Fruit fly (Drosophila melanogaster): ENCODE results near the gene CG14820.
A peak's percentile ranks its signal among the peaks of the same experiment; 100 is the strongest.

CG14820 gene

dm6 chr3L:6932626-6933025 is at the start of gene CG14820:
CG14820 (plus strand) TSS chr3L:6932926.
- TF ChIP-seq salr (GFP tag; optimal IDR thresholded peaks at IDR 0.05) (no peak), Blimp-1 (GFP tag; optimal IDR thresholded peaks at IDR 0.05) (no peak), eg (GFP tag; IDR thresholded peaks at IDR 0.05) (no peak), Eip75B (GFP tag; optimal IDR thresholded peaks at IDR 0.05) (no peak), Sox15 (GFP tag; optimal IDR thresholded peaks at IDR 0.05) (no peak), CG8632 (GFP tag; optimal IDR thresholded peaks at IDR 0.05) (no peak), Met (GFP tag; optimal IDR thresholded peaks at IDR 0.05) (no peak), CG31627 (GFP tag; optimal IDR thresholded peaks at IDR 0.05) (no peak), CG9139 (GFP tag; optimal IDR thresholded peaks at IDR 0.05) (no peak), dsx (GFP tag; optimal IDR thresholded peaks at IDR 0.05; ENCODE audit: poor library complexity, severe bottlenecking) (no peak), CG16779 (tag; optimal IDR thresholded peaks at IDR 0.05) (no peak), Eip78C (GFP tag) (no peak)

dm6 chr3L:6884869-6885494 is 47.7 kb upstream of the CG14820 start:
- TF ChIP-seq CG34406 (GFP tag; optimal IDR thresholded peaks at IDR 0.05) (no peak), salr (GFP tag; optimal IDR thresholded peaks at IDR 0.05) (no peak), CG8119 (GFP tag; IDR thresholded peaks at IDR 0.05) (no peak), Gug (GFP tag; IDR thresholded peaks at IDR 0.05) (no peak), vri (GFP tag; optimal IDR thresholded peaks at IDR 0.05) (no peak), net (GFP tag; optimal IDR thresholded peaks at IDR 0.05) (no peak), CG6792 (GFP tag; optimal IDR thresholded peaks at IDR 0.05) (no peak), CG10631 (GFP tag; optimal IDR thresholded peaks at IDR 0.05) (no peak), topi (GFP tag; optimal IDR thresholded peaks at IDR 0.05) (no peak), CG8319 (GFP tag; optimal IDR thresholded peaks at IDR 0.05) (no peak), Hr38 (GFP tag; optimal IDR thresholded peaks at IDR 0.05) (no peak)

dm6 chr3L:6885666-6886335 is 46.9 kb upstream of the CG14820 start:
- TF ChIP-seq svp (GFP tag) (peak; percentile 28), topi (GFP tag; optimal IDR thresholded peaks at IDR 0.05) (no peak)

- TF ChIP-seq achi (GFP tag; optimal IDR thresholded peaks at IDR 0.05) (no peak), salr (GFP tag; optimal IDR thresholded peaks at IDR 0.05) (no peak), OdsH (GFP tag; optimal IDR thresholded peaks at IDR 0.05) (no peak), CG6163 (GFP tag; IDR thresholded peaks at IDR 0.05) (no peak), CG11902 (GFP tag; optimal IDR thresholded peaks at IDR 0.05) (no peak), CG7368 (GFP tag; optimal IDR thresholded peaks at IDR 0.05) (no peak), ss (GFP tag; optimal IDR thresholded peaks at IDR 0.05) (no peak), CG8119 (GFP tag; IDR thresholded peaks at IDR 0.05) (no peak)
These were observed 33.4 kb upstream of the CG14820 start for dm6 chr3L:6899286-6899685.

dm6 chr3L:6903985-6904384 is 28.7 kb upstream of the CG14820 start:
- TF ChIP-seq Ets96B (tag; optimal IDR thresholded peaks at IDR 0.05), result no peak
- TF ChIP-seq CG11762 (GFP tag; optimal IDR thresholded peaks at IDR 0.05; ENCODE audit: insufficient read depth), result peak; percentile 0
- TF ChIP-seq svp (GFP tag), result peak; percentile 19
- TF ChIP-seq Eip78C (GFP tag), result peak; percentile 63
- no peak for TF ChIP-seq CG6276 (GFP tag; optimal IDR thresholded peaks at IDR 0.05)
- TF ChIP-seq CG3032 (tag; optimal IDR thresholded peaks at IDR 0.05), result no peak
- TF ChIP-seq CG16779 (tag; optimal IDR thresholded peaks at IDR 0.05), result no peak
- TF ChIP-seq CG8632 (GFP tag; optimal IDR thresholded peaks at IDR 0.05), result no peak
- TF ChIP-seq esn (GFP tag; optimal IDR thresholded peaks at IDR 0.05), result peak; percentile 37
- no peak for TF ChIP-seq CG8319 (GFP tag; optimal IDR thresholded peaks at IDR 0.05)
- TF ChIP-seq Gug (GFP tag; IDR thresholded peaks at IDR 0.05), result peak; percentile 55
- peak; percentile 11 for TF ChIP-seq Sox14 (GFP tag; optimal IDR thresholded peaks at IDR 0.05)
- TF ChIP-seq CG8119 (GFP tag; IDR thresholded peaks at IDR 0.05), result 0 out of 3 replicates have a peak, but pooled peaks have one; percentile 40
- peak; percentile 7 for TF ChIP-seq Met (GFP tag; optimal IDR thresholded peaks at IDR 0.05)
- TF ChIP-seq OdsH (GFP tag; optimal IDR thresholded peaks at IDR 0.05), result no peak
- TF ChIP-seq CG15336 (GFP tag; IDR thresholded peaks at IDR 0.05), result no peak; the same call in 1 of the 2 replicates
- peak; percentile 31 for TF ChIP-seq CG1621 (tag; optimal IDR thresholded peaks at IDR 0.05)
- TF ChIP-seq CG6163 (GFP tag; IDR thresholded peaks at IDR 0.05), result peak; percentile 55; the same call in 2 of the 3 replicates
- TF ChIP-seq eg (GFP tag; IDR thresholded peaks at IDR 0.05), result peak; percentile 36; the same call in 2 of the 3 replicates
- peak in 1 of 2 experiments; percentile 13 for TF ChIP-seq ss (GFP tag; optimal IDR thresholded peaks at IDR 0.05)

Measured in whole organism, prepupa.